Fruit fly (Drosophila melanogaster) whole organism, embryonic: ENCODE results near the gene Phs.

Experiments
- Adf1 ChIP-seq: fragments of 200-800 bp; sonication (Bioruptor generic); IDR thresholded peaks from 2 replicates; pipeline ENCODE4 v1.3.6; 2022; ENCODE audit warnings: missing biosample characterization, missing genetic modification characterization
- Asciz ChIP-seq: fragments of 200-800 bp; sonication (Bioruptor generic); optimal IDR thresholded peaks from 2 replicates; lab custom pipeline; 2017; ENCODE audit warnings: missing biosample characterization, mild to moderate bottlenecking, missing genetic modification characterization, missing genetic modification reagents
- Bteb2 ChIP-seq: fragments of 200-800 bp; sonication (Bioruptor generic); optimal IDR thresholded peaks from 2 replicates; lab custom pipeline; 2016; ENCODE audit warnings: missing biosample characterization, missing genetic modification characterization
- CG10462 ChIP-seq: fragments of 200-800 bp; sonication (Bioruptor generic); optimal IDR thresholded peaks from 2 replicates; lab custom pipeline; 2016; ENCODE audit warnings: missing biosample characterization, missing genetic modification characterization
- CG11398 ChIP-seq: fragments of 200-800 bp; sonication (Bioruptor generic); optimal IDR thresholded peaks from 2 replicates; lab custom pipeline; 2016; ENCODE audit warnings: missing biosample characterization, missing genetic modification characterization
- CG11560 ChIP-seq: fragments of 200-800 bp; sonication (Bioruptor generic); IDR thresholded peaks from 3 replicates; pipeline ENCODE4 v1.3.6; 2022; ENCODE audit warnings: missing biosample characterization, missing genetic modification characterization
- CG14014 ChIP-seq: fragments of 200-800 bp; sonication (Bioruptor generic); IDR thresholded peaks from 2 replicates; pipeline ENCODE4 v1.3.6; 2022; ENCODE audit warnings: missing biosample characterization, missing genetic modification characterization
- CG14441 ChIP-seq: fragments of 200-800 bp; sonication (Bioruptor generic); IDR thresholded peaks from 2 replicates; pipeline ENCODE4 v1.3.6; 2022; ENCODE audit warnings: missing biosample characterization, missing genetic modification characterization
- CG15011 ChIP-seq: fragments of 200-800 bp; sonication (Bioruptor generic); optimal IDR thresholded peaks from 3 replicates; lab custom pipeline; 2018; ENCODE audit warnings: missing biosample characterization, mild to moderate bottlenecking, missing genetic modification characterization
- CG1529 ChIP-seq: fragments of 200-800 bp; sonication (Bioruptor generic); optimal IDR thresholded peaks from 3 replicates; lab custom pipeline; 2018; ENCODE audit warnings: missing biosample characterization, missing genetic modification characterization
- CG15479 ChIP-seq: fragments of 200-800 bp; sonication (Bioruptor generic); optimal IDR thresholded peaks from 3 replicates; lab custom pipeline; 2019; ENCODE audit warnings: missing biosample characterization, mild to moderate bottlenecking, missing genetic modification characterization, moderate library complexity
- CG2202 ChIP-seq: fragments of 200-800 bp; sonication (Bioruptor generic); optimal IDR thresholded peaks from 2 replicates; lab custom pipeline; 2018; ENCODE audit warnings: missing biosample characterization, mild to moderate bottlenecking, missing genetic modification characterization
- CG31224 ChIP-seq: fragments of 200-800 bp; sonication (Bioruptor generic); IDR thresholded peaks from 2 replicates; pipeline ENCODE4 v1.3.6; 2022; ENCODE audit warnings: missing biosample characterization, missing genetic modification characterization
- CG3407 ChIP-seq: fragments of 200-800 bp; sonication (Bioruptor generic); optimal IDR thresholded peaks from 2 replicates; lab custom pipeline; 2018; ENCODE audit warnings: missing biosample characterization, mild to moderate bottlenecking, missing genetic modification characterization
- CG3726 ChIP-seq: fragments of 200-800 bp; sonication (Bioruptor generic); IDR thresholded peaks from 3 replicates; pipeline ENCODE4, ENCODE4 v1.3.6; 2022; ENCODE audit warnings: missing biosample characterization, missing genetic modification characterization
- CG3995 ChIP-seq: fragments of 200-800 bp; sonication (Bioruptor generic); optimal IDR thresholded peaks from 3 replicates; lab custom pipeline; 2016; ENCODE audit warnings: missing biosample characterization, missing genetic modification characterization
- CG5953 ChIP-seq: fragments of 200-800 bp; sonication (Bioruptor generic); IDR thresholded peaks from 2 replicates; pipeline ENCODE4 v1.3.6; 2022; ENCODE audit warnings: missing biosample characterization, missing genetic modification characterization
- CG6272 ChIP-seq: fragments of 200-800 bp; sonication (Bioruptor generic); IDR thresholded peaks from 2 replicates; pipeline ENCODE4 v1.3.6; 2022; ENCODE audit warnings: missing biosample characterization, missing genetic modification characterization
- CG6765 ChIP-seq: fragments of 200-800 bp; sonication (Bioruptor generic); optimal IDR thresholded peaks from 3 replicates; lab custom pipeline; 2017; ENCODE audit warnings: missing biosample characterization, mild to moderate bottlenecking, missing genetic modification characterization
- CG8478 ChIP-seq: fragments of >200 bp; optimal IDR thresholded peaks from 2 replicates; lab custom pipeline; 2018
- CG8765 ChIP-seq: fragments of 200-800 bp; sonication (Bioruptor generic); IDR thresholded peaks from 2 replicates; pipeline ENCODE4 v1.3.6; 2022; ENCODE audit warnings: missing biosample characterization, missing genetic modification characterization
- CG9215 ChIP-seq: fragments of 200-800 bp; sonication (Bioruptor generic); IDR thresholded peaks from 2 replicates; pipeline ENCODE4 v1.3.6; 2022; ENCODE audit warnings: missing biosample characterization, missing genetic modification characterization
- CG9609 ChIP-seq: fragments of 200-800 bp; sonication (Bioruptor generic); optimal IDR thresholded peaks from 3 replicates; lab custom pipeline; 2016; ENCODE audit warnings: missing biosample characterization, missing genetic modification characterization
- E2f1 ChIP-seq: fragments of 200-800 bp; sonication (Bioruptor generic); IDR thresholded peaks from 2 replicates; pipeline ENCODE4 v1.3.6; 2022; ENCODE audit warnings: missing biosample characterization, missing genetic modification characterization
- E2f2 ChIP-seq: fragments of 200-800 bp; sonication (Bioruptor generic); IDR thresholded peaks from 2 replicates; pipeline ENCODE4 v1.3.6; 2022; ENCODE audit warnings: missing biosample characterization, missing genetic modification characterization
- Elba2 ChIP-seq: fragments of 200-800 bp; sonication (Bioruptor generic); optimal IDR thresholded peaks from 3 replicates; lab custom pipeline; 2016; ENCODE audit warnings: missing biosample characterization, missing genetic modification characterization
- Ets97D ChIP-seq: fragments of 200-800 bp; sonication (Bioruptor generic); optimal IDR thresholded peaks from 3 replicates; lab custom pipeline; 2016; ENCODE audit warnings: missing biosample characterization, missing genetic modification characterization
- Fer2 ChIP-seq: fragments of 200-800 bp; sonication (Bioruptor generic); optimal IDR thresholded peaks from 2 replicates; lab custom pipeline; 2018; ENCODE audit warnings: missing biosample characterization, mild to moderate bottlenecking, missing genetic modification characterization, moderate library complexity
- HLH54F ChIP-seq: fragments of 200-800 bp; sonication (Bioruptor generic); optimal IDR thresholded peaks from 3 replicates; lab custom pipeline; 2016; ENCODE audit warnings: missing biosample characterization, missing genetic modification characterization
- Mad ChIP-seq: fragments of 200-800 bp; sonication (Bioruptor generic); optimal IDR thresholded peaks from 2 replicates; lab custom pipeline; 2016; ENCODE audit warnings: missing biosample characterization, missing genetic modification characterization
- Nf-YA ChIP-seq: fragments of 200-800 bp; sonication (Bioruptor generic); IDR thresholded peaks from 2 replicates; pipeline ENCODE4 v1.3.6; 2022; ENCODE audit warnings: missing biosample characterization, missing genetic modification characterization
- Sox102F ChIP-seq: fragments of 200-800 bp; sonication (Bioruptor generic); optimal IDR thresholded peaks from 2 replicates; lab custom pipeline; 2018; ENCODE audit warnings: missing biosample characterization, mild to moderate bottlenecking, missing genetic modification characterization, moderate library complexity
- Tbp ChIP-seq: fragments of >200 bp; optimal IDR thresholded peaks from 2 replicates; lab custom pipeline; 2018; ENCODE audit warnings: missing biosample characterization, missing genetic modification characterization
- Vsx1 ChIP-seq: fragments of 200-800 bp; sonication (Bioruptor generic); optimal IDR thresholded peaks from 2 replicates; lab custom pipeline; 2017; ENCODE audit warnings: missing biosample characterization, mild to moderate bottlenecking, missing genetic modification characterization, missing genetic modification reagents
- ara ChIP-seq: fragments of 200-800 bp; sonication (Bioruptor generic); IDR thresholded peaks from 2 replicates; pipeline ENCODE4 v1.3.6; 2022; ENCODE audit warnings: missing biosample characterization, missing genetic modification characterization
- bowl ChIP-seq: fragments of 200-800 bp; sonication (Bioruptor generic); IDR thresholded peaks from 2 replicates; pipeline ENCODE4 v1.3.6; 2022; ENCODE audit warnings: missing biosample characterization, missing genetic modification characterization
- chm ChIP-seq: fragments of 200-800 bp; sonication (Bioruptor generic); IDR thresholded peaks from 2 replicates; pipeline ENCODE4 v1.3.6; 2022; ENCODE audit warnings: missing biosample characterization, missing genetic modification characterization
- chn ChIP-seq: fragments of 200-800 bp; sonication (Bioruptor generic); optimal IDR thresholded peaks from 2 replicates; lab custom pipeline; 2016; ENCODE audit warnings: missing biosample characterization, missing genetic modification characterization
- fd3F ChIP-seq: fragments of 200-800 bp; sonication (Bioruptor generic); optimal IDR thresholded peaks from 2 replicates; lab custom pipeline; 2018; ENCODE audit warnings: missing biosample characterization, mild to moderate bottlenecking, missing genetic modification characterization, moderate library complexity
- grn ChIP-seq: fragments of 200-800 bp; sonication (Bioruptor generic); optimal IDR thresholded peaks from 3 replicates; lab custom pipeline; 2017; ENCODE audit warnings: missing biosample characterization, missing genetic modification characterization
- gro ChIP-seq: fragments of 200-800 bp; sonication (Bioruptor generic); optimal IDR thresholded peaks from 2 replicates; lab custom pipeline; 2016; ENCODE audit warnings: missing biosample characterization, missing genetic modification characterization
- kni ChIP-seq: fragments of 200-800 bp; sonication (Bioruptor generic); optimal IDR thresholded peaks from 3 replicates; lab custom pipeline; 2017; ENCODE audit warnings: mild to moderate bottlenecking, missing biosample characterization, missing genetic modification reagents, missing genetic modification characterization
- maf-S ChIP-seq: fragments of 200-800 bp; sonication (Bioruptor generic); optimal IDR thresholded peaks from 2 replicates; lab custom pipeline; 2016; ENCODE audit warnings: missing biosample characterization, missing genetic modification characterization
- nmo ChIP-seq: fragments of 200-800 bp; sonication (Bioruptor generic); optimal IDR thresholded peaks from 2 replicates; lab custom pipeline; 2018; ENCODE audit warnings: missing biosample characterization, mild to moderate bottlenecking, missing genetic modification characterization, moderate library complexity
- oc ChIP-seq: fragments of 200-800 bp; sonication (Bioruptor generic); optimal IDR thresholded peaks from 2 replicates; lab custom pipeline; 2018; ENCODE audit warnings: missing biosample characterization, mild to moderate bottlenecking, missing genetic modification characterization, moderate library complexity
- pros ChIP-seq: fragments of 200-800 bp; sonication (Bioruptor generic); optimal IDR thresholded peaks from 3 replicates; lab custom pipeline; 2019; ENCODE audit warnings: missing biosample characterization, mild to moderate bottlenecking, missing genetic modification characterization, moderate library complexity
- row ChIP-seq: fragments of 200-800 bp; sonication (Bioruptor generic); IDR thresholded peaks from 3 replicates; pipeline ENCODE4 v1.3.6; 2022; ENCODE audit warnings: missing biosample characterization, missing genetic modification characterization
- shn ChIP-seq: fragments of 200-800 bp; sonication (Bioruptor generic); optimal IDR thresholded peaks from 3 replicates; lab custom pipeline; 2016; ENCODE audit warnings: missing biosample characterization, missing genetic modification characterization
- sima ChIP-seq: fragments of 200-800 bp; sonication (Bioruptor generic); optimal IDR thresholded peaks from 2 replicates; lab custom pipeline; 2016; ENCODE audit warnings: missing biosample characterization, missing genetic modification characterization
- ttk ChIP-seq: fragments of 200-800 bp; sonication (Bioruptor generic); IDR thresholded peaks from 2 replicates; pipeline ENCODE4 v2.1.2; 2022; ENCODE audit warnings: missing biosample characterization, missing genetic modification characterization
- tx ChIP-seq: fragments of 200-800 bp; sonication (Bioruptor generic); optimal IDR thresholded peaks from 2 replicates; lab custom pipeline; 2016; ENCODE audit warnings: missing biosample characterization, missing genetic modification characterization
- unpg ChIP-seq: fragments of 200-800 bp; sonication (Bioruptor generic); optimal IDR thresholded peaks from 3 replicates; lab custom pipeline; 2018; ENCODE audit warnings: missing biosample characterization, mild to moderate bottlenecking, missing genetic modification characterization, moderate library complexity

The Phs gene

DNA sequence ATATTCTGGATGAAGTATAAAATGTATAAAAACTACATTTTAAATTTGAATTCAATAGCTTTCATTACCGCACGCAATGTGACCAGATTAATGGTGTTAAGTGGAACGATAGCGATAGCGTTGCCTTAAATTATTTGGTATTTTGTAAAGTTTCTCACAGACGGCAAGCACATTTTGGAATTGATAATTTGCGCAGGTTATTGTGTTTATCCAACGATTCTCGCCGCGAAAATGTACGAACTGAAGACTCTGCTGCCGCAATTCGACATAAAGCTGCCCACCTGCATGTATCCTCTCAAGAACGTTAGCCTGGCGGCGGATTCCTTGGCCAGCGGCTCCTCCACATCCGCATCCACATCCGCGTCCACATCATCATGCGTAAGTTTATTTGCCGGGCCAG, 36.2 kb upstream of the Phs start, which contains the start of gene AIMP2 (continued):
- no peak for TF ChIP-seq ttk
- no peak for TF ChIP-seq fd3F (GFP tag; lab: Kevin White, UChicago)
- no peak for TF ChIP-seq CG14441 (GFP tag; lab: Robert Waterston, UW)
- no peak for TF ChIP-seq Mad (GFP tag; lab: Kevin White, UChicago)
- TF ChIP-seq bowl (GFP tag; lab: Robert Waterston, UW): no peak
- TF ChIP-seq CG8478: no peak
- TF ChIP-seq nmo (GFP tag; lab: Kevin White, UChicago): no peak
- TF ChIP-seq CG6765 (GFP tag; lab: Kevin White, UChicago): no peak
- no peak for TF ChIP-seq HLH54F (GFP tag; lab: Kevin White, UChicago)
- TF ChIP-seq chm (GFP tag; lab: Robert Waterston, UW): no peak
- TF ChIP-seq CG2202: no peak
- no peak for TF ChIP-seq Asciz
- no peak for TF ChIP-seq shn (GFP tag; lab: Kevin White, UChicago)
- no peak for TF ChIP-seq E2f1 (GFP tag; lab: Robert Waterston, UW)
- no peak for TF ChIP-seq gro (GFP tag; lab: Kevin White, UChicago)
- no peak for TF ChIP-seq ara (GFP tag; lab: Robert Waterston, UW)
- TF ChIP-seq CG3407: no peak
- TF ChIP-seq CG15479 (GFP tag; lab: Kevin White, UChicago): no peak
- no peak for TF ChIP-seq Nf-YA (GFP tag; lab: Robert Waterston, UW)
- no peak for TF ChIP-seq CG11398 (GFP tag; lab: Kevin White, UChicago)
- TF ChIP-seq Vsx1 (GFP tag; lab: Kevin White, UChicago): no peak
- no peak for TF ChIP-seq maf-S (GFP tag; lab: Kevin White, UChicago)
- TF ChIP-seq CG9609 (GFP tag; lab: Kevin White, UChicago): no peak
- no peak for TF ChIP-seq grn (GFP tag; lab: Kevin White, UChicago)
- no peak for TF ChIP-seq Adf1 (GFP tag; lab: Robert Waterston, UW)
- TF ChIP-seq CG15011 (GFP tag; lab: Kevin White, UChicago): no peak
- TF ChIP-seq oc: no peak
- no peak for TF ChIP-seq Elba2 (GFP tag; lab: Kevin White, UChicago)
- no peak for TF ChIP-seq CG11560 (tag; lab: Robert Waterston, UW)
- no peak for TF ChIP-seq CG3995
- no peak for TF ChIP-seq Fer2 (tag; lab: Kevin White, UChicago)
- TF ChIP-seq kni (GFP tag; lab: Kevin White, UChicago): no peak
- TF ChIP-seq CG8765 (GFP tag; lab: Robert Waterston, UW): no peak
- TF ChIP-seq E2f2 (GFP tag; lab: Robert Waterston, UW): peak; percentile 89
- no peak for TF ChIP-seq CG9215
- TF ChIP-seq Sox102F (GFP tag; lab: Kevin White, UChicago): no peak
- no peak for TF ChIP-seq CG14014 (GFP tag; lab: Robert Waterston, UW)
- TF ChIP-seq, all 482 proteins: peak for 43

DNA sequence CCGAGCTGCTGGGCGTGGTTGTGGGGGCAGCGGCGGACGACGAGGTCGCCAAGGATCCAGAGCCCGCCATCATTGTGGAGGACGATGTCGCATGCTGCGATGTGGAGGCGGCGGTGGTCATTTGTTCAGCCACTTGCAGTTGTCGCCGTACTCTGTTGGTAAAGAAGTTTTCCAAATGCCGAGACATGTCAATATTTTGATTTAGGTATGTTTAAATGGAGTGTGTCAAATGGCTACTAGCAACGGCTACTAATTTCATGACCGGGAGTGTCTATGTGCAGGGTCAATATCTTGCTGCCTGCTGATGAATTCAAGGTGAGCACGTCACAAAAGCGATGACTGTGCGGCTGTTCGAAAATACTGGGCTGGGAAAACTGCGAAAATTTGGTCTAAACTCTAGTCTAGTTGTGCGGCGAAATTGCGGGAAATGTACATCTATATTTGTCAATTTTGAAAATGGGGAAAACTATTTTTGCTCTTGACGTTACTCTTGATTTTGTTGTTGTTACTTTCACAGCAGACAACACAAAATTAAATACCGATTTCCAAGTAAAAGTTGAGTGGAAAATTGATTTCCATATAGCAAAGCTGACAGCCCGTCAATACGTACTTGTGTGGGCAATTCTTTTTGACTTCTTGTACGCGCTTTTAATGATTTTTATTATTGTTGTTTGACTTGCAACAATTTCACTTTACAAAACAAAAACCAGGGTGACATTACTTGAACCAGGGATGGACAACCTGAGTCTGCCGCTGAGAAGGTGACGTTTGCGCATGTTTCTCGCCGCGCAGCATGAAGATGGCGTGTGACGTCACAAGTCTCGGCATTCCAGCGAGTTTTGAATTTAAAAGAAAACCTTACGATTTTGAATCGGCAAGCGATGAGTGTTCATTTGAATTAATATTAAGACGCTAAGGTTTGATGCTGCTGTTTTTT, 32.0 kb upstream of the Phs start, which contains the start of gene CG7656:
Gene CG7656 (minus strand): TSS at position 731 of the 937 bp plus-strand sequence.
- no peak for TF ChIP-seq sima (GFP tag; lab: Kevin White, UChicago)
- peak; percentile 60 for TF ChIP-seq Ets97D (GFP tag; lab: Kevin White, UChicago)
- peak; percentile 52 for TF ChIP-seq unpg (GFP tag; lab: Kevin White, UChicago)
- no peak for TF ChIP-seq pros
- TF ChIP-seq CG3726 (GFP tag; lab: Robert Waterston, UW): no peak
- peak; percentile 54; the same call in 1 of the 2 replicates for TF ChIP-seq CG31224 (GFP tag; lab: Robert Waterston, UW)
- TF ChIP-seq chn: peak; percentile 83
- no peak for TF ChIP-seq Tbp
- TF ChIP-seq CG1529 (GFP tag; lab: Kevin White, UChicago): no peak
- TF ChIP-seq CG5953: peak; percentile 63; the same call in 1 of the 2 replicates
- TF ChIP-seq Bteb2 (GFP tag; lab: Kevin White, UChicago): peak; percentile 2
- TF ChIP-seq tx (GFP tag; lab: Kevin White, UChicago): peak; percentile 67
- peak; percentile 47; the same call in 1 of the 2 replicates for TF ChIP-seq CG6272
- no peak for TF ChIP-seq fd3F (GFP tag; lab: Kevin White, UChicago)
- no peak for TF ChIP-seq CG11560 (tag; lab: Robert Waterston, UW)
- peak; percentile 33 for TF ChIP-seq CG10462
- TF ChIP-seq row: peak; percentile 96
